Fruit fly (Drosophila melanogaster) whole organism, embryonic: Measurements from ENCODE around the gene Nf-YA.

ENCODE experiments used
- Antp ChIP-seq: fragments of 200-800 bp; sonication (Bioruptor generic); optimal IDR thresholded peaks from 3 replicates; lab custom pipeline; 2016; ENCODE audit warnings: missing biosample characterization, missing genetic modification characterization
- Atf6 ChIP-seq: fragments of 200-800 bp; sonication (Bioruptor generic); IDR thresholded peaks from 2 replicates; pipeline ENCODE4 v1.3.6; 2022; ENCODE audit warnings: missing biosample characterization, missing genetic modification characterization
- B-H2 ChIP-seq: fragments of 200-800 bp; sonication (Bioruptor generic); optimal IDR thresholded peaks from 2 replicates; lab custom pipeline; 2018; ENCODE audit warnings: missing biosample characterization, mild to moderate bottlenecking, missing genetic modification characterization
- Blimp-1 ChIP-seq: fragments of 200-800 bp; sonication (Bioruptor generic); optimal IDR thresholded peaks from 3 replicates; lab custom pipeline; 2018; ENCODE audit warnings: missing biosample characterization, missing genetic modification characterization, mild to moderate bottlenecking, moderate library complexity, missing genetic modification reagents
- Bteb2 ChIP-seq: fragments of 200-800 bp; sonication (Bioruptor generic); optimal IDR thresholded peaks from 2 replicates; lab custom pipeline; 2016; ENCODE audit warnings: missing biosample characterization, missing genetic modification characterization
- CG11247 ChIP-seq: fragments of 200-800 bp; sonication (Bioruptor generic); IDR thresholded peaks from 2 replicates; pipeline ENCODE4 v1.3.6; 2022; ENCODE audit warnings: missing biosample characterization, missing genetic modification characterization
- CG11504 ChIP-seq: fragments of 200-800 bp; sonication (Bioruptor generic); optimal IDR thresholded peaks from 3 replicates; lab custom pipeline; 2019; ENCODE audit warnings: missing biosample characterization, mild to moderate bottlenecking, missing genetic modification characterization, moderate library complexity
- CG12769 ChIP-seq: fragments of 200-800 bp; sonication (Bioruptor generic); optimal IDR thresholded peaks from 2 replicates; lab custom pipeline; 2019; ENCODE audit warnings: missing biosample characterization, mild to moderate bottlenecking, missing genetic modification characterization, moderate library complexity
- CG14441 ChIP-seq: fragments of 200-800 bp; sonication (Bioruptor generic); IDR thresholded peaks from 2 replicates; pipeline ENCODE4 v1.3.6; 2022; ENCODE audit warnings: missing biosample characterization, missing genetic modification characterization
- CG16779 ChIP-seq: fragments of 200-800 bp; sonication (Bioruptor generic); IDR thresholded peaks from 2 replicates; pipeline ENCODE4 v1.3.6; 2022; ENCODE audit warnings: missing biosample characterization, missing genetic modification characterization
- CG16813 ChIP-seq: fragments of 200-800 bp; sonication (Bioruptor generic); IDR thresholded peaks from 3 replicates; pipeline ENCODE4 v1.3.6; 2022; ENCODE audit warnings: missing biosample characterization, missing genetic modification characterization; ENCODE audit not compliant: partially characterized antibody
- CG18011 ChIP-seq: fragments of 200-800 bp; sonication (Bioruptor generic); optimal IDR thresholded peaks from 2 replicates; lab custom pipeline; 2017; ENCODE audit warnings: missing biosample characterization, missing genetic modification characterization, mild to moderate bottlenecking, moderate library complexity, missing genotype
- CG2129 ChIP-seq: fragments of 200-800 bp; sonication (Bioruptor generic); IDR thresholded peaks from 2 replicates; pipeline ENCODE4 v1.3.6; 2022; ENCODE audit warnings: missing biosample characterization, missing genetic modification characterization; ENCODE audit not compliant: partially characterized antibody
- CG31224 ChIP-seq: fragments of 200-800 bp; sonication (Bioruptor generic); IDR thresholded peaks from 2 replicates; pipeline ENCODE4 v1.3.6; 2022; ENCODE audit warnings: missing biosample characterization, missing genetic modification characterization
- CG32767 ChIP-seq: fragments of 200-800 bp; sonication (Bioruptor generic); IDR thresholded peaks from 2 replicates; pipeline ENCODE4 v1.3.6; 2022; ENCODE audit warnings: missing biosample characterization, missing genetic modification characterization
- CG33213 ChIP-seq: fragments of 200-800 bp; sonication (Bioruptor generic); optimal IDR thresholded peaks from 3 replicates; lab custom pipeline; 2016; ENCODE audit warnings: missing biosample characterization, missing genetic modification characterization
- CG34376 ChIP-seq: fragments of 200-800 bp; sonication (Bioruptor generic); optimal IDR thresholded peaks from 2 replicates; lab custom pipeline; 2018; ENCODE audit warnings: missing biosample characterization, mild to moderate bottlenecking, missing genetic modification characterization
- CG6765 ChIP-seq: fragments of 200-800 bp; sonication (Bioruptor generic); optimal IDR thresholded peaks from 3 replicates; lab custom pipeline; 2017; ENCODE audit warnings: missing biosample characterization, mild to moderate bottlenecking, missing genetic modification characterization
- CG7357 ChIP-seq: fragments of 200-800 bp; sonication (Bioruptor generic); IDR thresholded peaks from 3 replicates; pipeline ENCODE4 v1.3.6; 2022; ENCODE audit warnings: missing biosample characterization, missing genetic modification characterization
- CG9932 ChIP-seq: fragments of 200-800 bp; sonication (Bioruptor generic); IDR thresholded peaks from 2 replicates; pipeline ENCODE4 v1.3.6; 2022; ENCODE audit warnings: missing biosample characterization, missing genetic modification characterization
- CHES-1-like ChIP-seq: fragments of 200-800 bp; sonication (Bioruptor generic); optimal IDR thresholded peaks from 2 replicates; lab custom pipeline; 2016; ENCODE audit warnings: missing biosample characterization, missing genetic modification characterization
- Lpt ChIP-seq: fragments of >200 bp; optimal IDR thresholded peaks from 2 replicates; lab custom pipeline; 2018; ENCODE audit warnings: missing biosample characterization, missing genetic modification characterization
- MESR4 ChIP-seq: fragments of 200-800 bp; sonication (Bioruptor generic); optimal IDR thresholded peaks from 2 replicates; lab custom pipeline; 2018; ENCODE audit warnings: missing biosample characterization, mild to moderate bottlenecking, missing genetic modification characterization, moderate library complexity
- NFAT ChIP-seq: fragments of 200-800 bp; sonication (Bioruptor generic); IDR thresholded peaks from 2 replicates; pipeline ENCODE4 v1.3.6; 2022; ENCODE audit warnings: missing biosample characterization, missing genetic modification characterization
- Pdp1 ChIP-seq, 2 experiments: fragments of 200-800 bp; sonication (Bioruptor generic); optimal IDR thresholded peaks; 3 replicates each; lab custom pipeline; 2016; ENCODE audit warnings: missing biosample characterization in 2 of 2, missing genetic modification characterization in 2 of 2, mild to moderate bottlenecking in 1 of 2, moderate library complexity in 1 of 2
- Rx ChIP-seq: fragments of 200-800 bp; sonication (Bioruptor generic); IDR thresholded peaks from 2 replicates; pipeline ENCODE4 v1.3.6; 2022; ENCODE audit warnings: missing biosample characterization, missing genetic modification characterization
- Sox102F ChIP-seq: fragments of 200-800 bp; sonication (Bioruptor generic); optimal IDR thresholded peaks from 2 replicates; lab custom pipeline; 2018; ENCODE audit warnings: missing biosample characterization, mild to moderate bottlenecking, missing genetic modification characterization, moderate library complexity
- ase ChIP-seq: fragments of 200-800 bp; sonication (Bioruptor generic); IDR thresholded peaks from 3 replicates; pipeline ENCODE4 v1.3.6; 2022; ENCODE audit warnings: missing biosample characterization, missing genetic modification characterization
- caup ChIP-seq: fragments of 200-800 bp; sonication (Bioruptor generic); optimal IDR thresholded peaks from 3 replicates; lab custom pipeline; 2017; ENCODE audit warnings: missing biosample characterization, mild to moderate bottlenecking, missing genetic modification characterization, moderate library complexity; ENCODE audit not compliant: severe bottlenecking
- cg ChIP-seq: fragments of 200-800 bp; sonication (Bioruptor generic); optimal IDR thresholded peaks from 3 replicates; lab custom pipeline; 2019; ENCODE audit warnings: missing biosample characterization, mild to moderate bottlenecking, missing genetic modification characterization, moderate library complexity
- chinmo ChIP-seq: fragments of 200-800 bp; sonication (Bioruptor generic); IDR thresholded peaks from 4 replicates; pipeline ENCODE4 v1.3.6; 2022; ENCODE audit warnings: missing biosample characterization, missing genetic modification characterization; ENCODE audit not compliant: partially characterized antibody
- croc ChIP-seq: fragments of 200-800 bp; sonication (Bioruptor generic); conservative IDR thresholded peaks from 3 replicates; pipeline ENCODE4 v1.3.6; 2022; ENCODE audit warnings: missing biosample characterization, missing genetic modification characterization
- disco-r ChIP-seq: fragments of 200-800 bp; sonication (Bioruptor generic); optimal IDR thresholded peaks from 2 replicates; lab custom pipeline; 2016; ENCODE audit warnings: missing biosample characterization, missing genetic modification characterization
- eyg ChIP-seq: fragments of 200-800 bp; sonication (Bioruptor generic); optimal IDR thresholded peaks from 3 replicates; lab custom pipeline; 2016; ENCODE audit warnings: missing biosample characterization, missing genetic modification characterization
- gcm ChIP-seq: fragments of 200-800 bp; sonication (Bioruptor generic); optimal IDR thresholded peaks from 2 replicates; lab custom pipeline; 2019; ENCODE audit warnings: missing biosample characterization, mild to moderate bottlenecking, missing genetic modification characterization, moderate library complexity
- grn ChIP-seq: fragments of 200-800 bp; sonication (Bioruptor generic); optimal IDR thresholded peaks from 3 replicates; lab custom pipeline; 2017; ENCODE audit warnings: missing biosample characterization, missing genetic modification characterization
- her ChIP-seq: fragments of 200-800 bp; sonication (Bioruptor generic); optimal IDR thresholded peaks from 2 replicates; lab custom pipeline; 2016; ENCODE audit warnings: missing biosample characterization, missing genetic modification characterization
- nau ChIP-seq: fragments of 200-800 bp; sonication (Bioruptor generic); optimal IDR thresholded peaks from 3 replicates; lab custom pipeline; 2017; ENCODE audit warnings: missing biosample characterization, mild to moderate bottlenecking, missing genetic modification characterization, missing genetic modification reagents
- org-1 ChIP-seq: fragments of 200-800 bp; sonication (Bioruptor generic); optimal IDR thresholded peaks from 2 replicates; lab custom pipeline; 2017; ENCODE audit warnings: missing biosample characterization, missing genetic modification characterization
- phol ChIP-seq: fragments of 200-800 bp; sonication (Bioruptor generic); optimal IDR thresholded peaks from 3 replicates; lab custom pipeline; 2018; ENCODE audit warnings: missing biosample characterization, mild to moderate bottlenecking, missing genetic modification characterization, moderate library complexity
- pita ChIP-seq: fragments of 200-800 bp; sonication (Bioruptor generic); optimal IDR thresholded peaks from 2 replicates; lab custom pipeline; 2017; ENCODE audit warnings: missing biosample characterization, mild to moderate bottlenecking, missing genetic modification characterization
- pum ChIP-seq: fragments of 200-800 bp; sonication (Bioruptor generic); optimal IDR thresholded peaks from 2 replicates; lab custom pipeline; 2016; ENCODE audit warnings: missing biosample characterization, missing genetic modification characterization
- ranshi ChIP-seq: fragments of 200-800 bp; sonication (Bioruptor generic); IDR thresholded peaks from 2 replicates; pipeline ENCODE4 v1.3.6; 2022; ENCODE audit warnings: missing biosample characterization, missing genetic modification characterization
- ro ChIP-seq: fragments of 200-800 bp; sonication (Bioruptor generic); IDR thresholded peaks from 2 replicates; pipeline ENCODE4 v1.3.6; 2022; ENCODE audit warnings: missing biosample characterization, missing genetic modification characterization
- sima ChIP-seq: fragments of 200-800 bp; sonication (Bioruptor generic); optimal IDR thresholded peaks from 2 replicates; lab custom pipeline; 2016; ENCODE audit warnings: missing biosample characterization, missing genetic modification characterization
- trh ChIP-seq: fragments of 200-800 bp; sonication (Bioruptor generic); optimal IDR thresholded peaks from 2 replicates; lab custom pipeline; 2016; ENCODE audit warnings: missing biosample characterization, missing genetic modification characterization
- tup ChIP-seq: fragments of 200-800 bp; sonication (Bioruptor generic); optimal IDR thresholded peaks from 2 replicates; lab custom pipeline; 2016; ENCODE audit warnings: missing biosample characterization, mild to moderate bottlenecking, missing genetic modification characterization, moderate library complexity
- unpg ChIP-seq: fragments of 200-800 bp; sonication (Bioruptor generic); optimal IDR thresholded peaks from 3 replicates; lab custom pipeline; 2018; ENCODE audit warnings: missing biosample characterization, mild to moderate bottlenecking, missing genetic modification characterization, moderate library complexity
- z ChIP-seq: fragments of 200-800 bp; sonication (Bioruptor generic); IDR thresholded peaks from 3 replicates; pipeline ENCODE4 v1.3.6; 2022; ENCODE audit warnings: missing biosample characterization, missing genetic modification characterization

Gene Nf-YA

dm6 chr3L:9402157-9402890 is 39.7 kb downstream of the Nf-YA start, which contains the start of gene eIF4E1 (continued):
- no peak for TF ChIP-seq pum (GFP tag; lab: Kevin White, UChicago)
- TF ChIP-seq croc (GFP tag; lab: Robert Waterston, UW): no peak
- TF ChIP-seq Rx (GFP tag; lab: Robert Waterston, UW): no peak
- no peak for TF ChIP-seq cg
- peak; percentile 18 for TF ChIP-seq CG12769 (tag; lab: Kevin White, UChicago)
- TF ChIP-seq pita: no peak
- no peak for TF ChIP-seq Bteb2 (GFP tag; lab: Kevin White, UChicago)
- TF ChIP-seq disco-r (GFP tag; lab: Kevin White, UChicago): no peak
- peak; percentile 43 for TF ChIP-seq CG11247 (GFP tag; lab: Robert Waterston, UW)
- TF ChIP-seq trh: no peak
- TF ChIP-seq ase (GFP tag; lab: Robert Waterston, UW): no peak; the same call in 2 of the 3 replicates
- no peak for TF ChIP-seq eyg (GFP tag; lab: Kevin White, UChicago)
- peak; percentile 31; the same call in 1 of the 2 replicates for TF ChIP-seq CG9932 (GFP tag; lab: Robert Waterston, UW)
- TF ChIP-seq tup: no peak
- no peak for TF ChIP-seq gcm (GFP tag; lab: Kevin White, UChicago)
- no peak for TF ChIP-seq nau
- TF ChIP-seq CG31224 (GFP tag; lab: Robert Waterston, UW): no peak
- TF ChIP-seq NFAT (GFP tag; lab: Robert Waterston, UW): peak; percentile 54; the same call in 1 of the 2 replicates
- peak; percentile 24 for TF ChIP-seq Antp
- TF ChIP-seq CG33213: peak; percentile 75
- no peak for TF ChIP-seq Atf6 (GFP tag; lab: Robert Waterston, UW)
- no peak for TF ChIP-seq z (GFP tag; lab: Robert Waterston, UW)
- TF ChIP-seq phol (tag; lab: Kevin White, UChicago): peak; percentile 62
- no peak for TF ChIP-seq CG16779 (GFP tag; lab: Robert Waterston, UW)
- TF ChIP-seq CG14441: no peak
- no peak for TF ChIP-seq CG11504 (tag; lab: Kevin White, UChicago)
- TF ChIP-seq CG34376 (GFP tag; lab: Kevin White, UChicago): no peak
- peak; percentile 56 to 91 for TF ChIP-seq Pdp1 (GFP tag; optimal IDR thresholded peaks at IDR 0.05; lab: Kevin White, UChicago)
- no peak for TF ChIP-seq unpg (GFP tag; lab: Kevin White, UChicago)
- TF ChIP-seq CG32767 (GFP tag; lab: Robert Waterston, UW): no peak
- peak; percentile 2 for TF ChIP-seq B-H2 (GFP tag; lab: Kevin White, UChicago)
- TF ChIP-seq CG18011 (GFP tag; lab: Kevin White, UChicago): peak; percentile 97
- TF ChIP-seq ro (GFP tag; lab: Robert Waterston, UW): no peak
- TF ChIP-seq Sox102F (GFP tag; lab: Kevin White, UChicago): no peak
- no peak for TF ChIP-seq Lpt (GFP tag; lab: Kevin White, UChicago)
- peak; percentile 5 for TF ChIP-seq her (GFP tag; lab: Kevin White, UChicago)
- peak; percentile 82 for TF ChIP-seq CG16813 (GFP tag; lab: Robert Waterston, UW)
- TF ChIP-seq chinmo (GFP tag; lab: Robert Waterston, UW): 0 out of 4 replicates have a peak, but pooled peaks have one; percentile 19
- peak; percentile 7 for TF ChIP-seq grn (GFP tag; lab: Kevin White, UChicago)
- TF ChIP-seq ranshi (GFP tag; lab: Robert Waterston, UW): no peak
- no peak for TF ChIP-seq Blimp-1 (GFP tag; lab: Kevin White, UChicago)
- no peak for TF ChIP-seq sima (GFP tag; lab: Kevin White, UChicago)
- no peak for TF ChIP-seq caup (GFP tag; lab: Kevin White, UChicago)
- TF ChIP-seq MESR4 (GFP tag; lab: Kevin White, UChicago): peak; percentile 86
- TF ChIP-seq CG2129 (GFP tag; lab: Robert Waterston, UW): peak; percentile 34; the same call in 1 of the 2 replicates
- no peak for TF ChIP-seq org-1 (GFP tag; lab: Kevin White, UChicago)
- TF ChIP-seq CG7357: no peak
- TF ChIP-seq CG6765: no peak
- TF ChIP-seq CHES-1-like (GFP tag; lab: Kevin White, UChicago): no peak
